2 fruit fly cellular contexts compared by ENCODE assay signal in genomic region chr3R:16861217-16861616, dm6.
TF ChIP-seq lines count a peak whose summit lies in the region.

No protein-coding gene starts in this region.

TF ChIP-seq in whole organism, embryonic, 481 proteins besides CTCF, POLR2A, EP300 and RAD21 (continued from another document and continues in another):
- TF ChIP-seq shn (GFP tag; optimal IDR thresholded peaks at IDR 0.05; lab: Kevin White, UChicago) (no peak), Oaz (GFP tag; IDR thresholded peaks at IDR 0.05; lab: Robert Waterston, UW) (no peak), B-H2 (GFP tag; optimal IDR thresholded peaks at IDR 0.05; lab: Kevin White, UChicago) (no peak), MBD-R2 (GFP tag; IDR thresholded peaks at IDR 0.05; lab: Robert Waterston, UW) (no peak), slp2 (GFP tag; optimal IDR thresholded peaks at IDR 0.05; lab: Kevin White, UChicago) (no peak), NC2β (GFP tag; optimal IDR thresholded peaks at IDR 0.05; lab: Kevin White, UChicago) (no peak), Hand (GFP tag; optimal IDR thresholded peaks at IDR 0.05; lab: Kevin White, UChicago) (no peak), gcm2 (GFP tag; optimal IDR thresholded peaks at IDR 0.05; lab: Kevin White, UChicago) (no peak), CG2129 (GFP tag; IDR thresholded peaks at IDR 0.05; lab: Robert Waterston, UW; ENCODE audit: partially characterized antibody) (no peak), twi (tag; optimal IDR thresholded peaks at IDR 0.05; lab: Kevin White, UChicago) (no peak), inv (GFP tag; IDR thresholded peaks at IDR 0.05; lab: Robert Waterston, UW; ENCODE audit: partially characterized antibody) (no peak), eyg (GFP tag; optimal IDR thresholded peaks at IDR 0.05; lab: Kevin White, UChicago) (no peak), D (optimal IDR thresholded peaks at IDR 0.05; lab: Kevin White, UChicago) (no peak), D (GFP tag; optimal IDR thresholded peaks at IDR 0.05; lab: Kevin White, UChicago) (no peak), CG6854 (GFP tag; optimal IDR thresholded peaks at IDR 0.05; lab: Kevin White, UChicago) (no peak), CG14710 (tag; optimal IDR thresholded peaks at IDR 0.05; lab: Kevin White, UChicago) (peak; percentile 15), exex (tag; optimal IDR thresholded peaks at IDR 0.05; lab: Kevin White, UChicago) (no peak), C15 (GFP tag; IDR thresholded peaks at IDR 0.05; lab: Robert Waterston, UW) (no peak), trh (GFP tag; optimal IDR thresholded peaks at IDR 0.05; lab: Kevin White, UChicago) (no peak), CG33557 (GFP tag; optimal IDR thresholded peaks at IDR 0.05; lab: Kevin White, UChicago) (no peak), emc (GFP tag; optimal IDR thresholded peaks at IDR 0.05; lab: Kevin White, UChicago) (no peak), pita (GFP tag; optimal IDR thresholded peaks at IDR 0.05; lab: Kevin White, UChicago) (no peak), CG10959 (GFP tag; IDR thresholded peaks at IDR 0.05; lab: Robert Waterston, UW) (0 out of 2 replicates have a peak, but pooled peaks have one; percentile 34), ewg (GFP tag; optimal IDR thresholded peaks at IDR 0.05; lab: Kevin White, UChicago) (no peak), dm (GFP tag; optimal IDR thresholded peaks at IDR 0.05; lab: Kevin White, UChicago) (no peak), CG12744 (GFP tag; optimal IDR thresholded peaks at IDR 0.05; lab: Kevin White, UChicago) (no peak), Fer3 (tag; optimal IDR thresholded peaks at IDR 0.05; lab: Kevin White, UChicago) (no peak), Oli (tag; optimal IDR thresholded peaks at IDR 0.05; lab: Kevin White, UChicago) (peak; percentile 8), ac (GFP tag; optimal IDR thresholded peaks at IDR 0.05; lab: Kevin White, UChicago) (no peak), Awh (GFP tag; IDR thresholded peaks at IDR 0.05; lab: Robert Waterston, UW) (no peak), nmo (GFP tag; optimal IDR thresholded peaks at IDR 0.05; lab: Kevin White, UChicago) (peak; percentile 14), cwo (GFP tag; optimal IDR thresholded peaks at IDR 0.05; lab: Kevin White, UChicago) (no peak), tap (tag; optimal IDR thresholded peaks at IDR 0.05; lab: Kevin White, UChicago) (no peak), CG15696 (tag; optimal IDR thresholded peaks at IDR 0.05; lab: Kevin White, UChicago) (peak; percentile 6), da (GFP tag; optimal IDR thresholded peaks at IDR 0.05; lab: Kevin White, UChicago) (no peak), E2f2 (GFP tag; IDR thresholded peaks at IDR 0.05; lab: Robert Waterston, UW) (no peak), CG11456 (GFP tag; IDR thresholded peaks at IDR 0.05; lab: Robert Waterston, UW) (no peak), CG3407 (GFP tag; optimal IDR thresholded peaks at IDR 0.05; lab: Kevin White, UChicago) (no peak), gem (tag; optimal IDR thresholded peaks at IDR 0.05; lab: Kevin White, UChicago) (peak; percentile 39), CG13424 (tag; optimal IDR thresholded peaks at IDR 0.05; lab: Kevin White, UChicago) (no peak), abd-A (tag; optimal IDR thresholded peaks at IDR 0.05; lab: Kevin White, UChicago) (no peak), jing (GFP tag; optimal IDR thresholded peaks at IDR 0.05; lab: Kevin White, UChicago) (no peak), lov (optimal IDR thresholded peaks at IDR 0.05; lab: Kevin White, UChicago) (no peak), lov (GFP tag; IDR thresholded peaks at IDR 0.05; lab: Robert Waterston, UW) (no peak), bowl (GFP tag; IDR thresholded peaks at IDR 0.05; lab: Robert Waterston, UW) (no peak), CG17612 (GFP tag; IDR thresholded peaks at IDR 0.05; lab: Robert Waterston, UW) (no peak), toy (GFP tag; IDR thresholded peaks at IDR 0.05; lab: Robert Waterston, UW) (no peak), HmgD (GFP tag; optimal IDR thresholded peaks at IDR 0.05; lab: Kevin White, UChicago) (no peak), Bdp1 (GFP tag; optimal IDR thresholded peaks at IDR 0.05; lab: Kevin White, UChicago) (no peak), sens (GFP tag; lab: Kevin White, UChicago) (peak; percentile 84), Dad (GFP tag; optimal IDR thresholded peaks at IDR 0.05; lab: Kevin White, UChicago) (no peak), z (GFP tag; IDR thresholded peaks at IDR 0.05; lab: Robert Waterston, UW) (no peak), ab (GFP tag; optimal IDR thresholded peaks at IDR 0.05; lab: Kevin White, UChicago) (no peak), Asciz (GFP tag; optimal IDR thresholded peaks at IDR 0.05; lab: Kevin White, UChicago) (no peak), zen2 (GFP tag; IDR thresholded peaks at IDR 0.05; lab: Robert Waterston, UW; ENCODE audit: partially characterized antibody) (no peak), CG12104 (GFP tag; optimal IDR thresholded peaks at IDR 0.05; lab: Kevin White, UChicago) (no peak), sug (tag; optimal IDR thresholded peaks at IDR 0.05; lab: Kevin White, UChicago) (no peak), CG8944 (GFP tag; optimal IDR thresholded peaks at IDR 0.05; lab: Kevin White, UChicago) (no peak), dmrt11E (tag; optimal IDR thresholded peaks at IDR 0.05; lab: Kevin White, UChicago) (peak; percentile 63), sob (GFP tag; IDR thresholded peaks at IDR 0.05; lab: Robert Waterston, UW) (no peak), Ptx1 (GFP tag; IDR thresholded peaks at IDR 0.05; lab: Robert Waterston, UW) (no peak), aop (GFP tag; IDR thresholded peaks at IDR 0.05; lab: Robert Waterston, UW) (no peak), org-1 (GFP tag; optimal IDR thresholded peaks at IDR 0.05; lab: Kevin White, UChicago) (no peak), hb (GFP tag; IDR thresholded peaks at IDR 0.05; lab: Robert Waterston, UW; ENCODE audit: partially characterized antibody) (no peak), YL-1 (GFP tag; optimal IDR thresholded peaks at IDR 0.05; lab: Kevin White, UChicago) (no peak), wor (GFP tag; IDR thresholded peaks at IDR 0.05; lab: Robert Waterston, UW) (no peak), CG8290 (GFP tag; optimal IDR thresholded peaks at IDR 0.05; lab: Kevin White, UChicago) (no peak), CG8290 (tag; optimal IDR thresholded peaks at IDR 0.05; lab: Kevin White, UChicago) (no peak), pzg (GFP tag; optimal IDR thresholded peaks at IDR 0.05; lab: Kevin White, UChicago) (no peak), knrl (GFP tag; IDR thresholded peaks at IDR 0.05; lab: Robert Waterston, UW; ENCODE audit: partially characterized antibody) (no peak), Poxn (GFP tag; IDR thresholded peaks at IDR 0.05; lab: Robert Waterston, UW) (no peak)

TF ChIP-seq in whole organism, prepupa, 60 proteins besides CTCF, POLR2A, EP300 and RAD21 (continued from another document):
- TF ChIP-seq CG7368 (GFP tag; optimal IDR thresholded peaks at IDR 0.05; lab: Kevin White, UChicago) (no peak), CG6808 (GFP tag; optimal IDR thresholded peaks at IDR 0.05; lab: Kevin White, UChicago) (peak; percentile 30), pdm3 (GFP tag; optimal IDR thresholded peaks at IDR 0.05; lab: Kevin White, UChicago) (peak; percentile 27), CG3032 (tag; optimal IDR thresholded peaks at IDR 0.05; lab: Kevin White, UChicago) (peak; percentile 34), dac (GFP tag; optimal IDR thresholded peaks at IDR 0.05; lab: Kevin White, UChicago) (no peak), CG6163 (GFP tag; IDR thresholded peaks at IDR 0.05; lab: Robert Waterston, UW) (no peak), fd59A (GFP tag; optimal IDR thresholded peaks at IDR 0.05; lab: Kevin White, UChicago) (peak; percentile 25), dsx (GFP tag; optimal IDR thresholded peaks at IDR 0.05; lab: Kevin White, UChicago; ENCODE audit: poor library complexity, severe bottlenecking) (peak; percentile 3), CG16779 (tag; optimal IDR thresholded peaks at IDR 0.05; lab: Kevin White, UChicago) (no peak), topi (GFP tag; optimal IDR thresholded peaks at IDR 0.05; lab: Kevin White, UChicago) (peak; percentile 55), OdsH (GFP tag; optimal IDR thresholded peaks at IDR 0.05; lab: Kevin White, UChicago) (peak; percentile 21), CG15336 (GFP tag; IDR thresholded peaks at IDR 0.05; lab: Robert Waterston, UW) (no peak), CG3919 (GFP tag; optimal IDR thresholded peaks at IDR 0.05; lab: Kevin White, UChicago) (peak; percentile 43), lz (GFP tag; optimal IDR thresholded peaks at IDR 0.05; lab: Kevin White, UChicago) (peak; percentile 31), Hr4 (GFP tag; optimal IDR thresholded peaks at IDR 0.05; lab: Kevin White, UChicago) (no peak), fkh (GFP tag; optimal IDR thresholded peaks at IDR 0.05; lab: Kevin White, UChicago) (no peak), Met (GFP tag; optimal IDR thresholded peaks at IDR 0.05; lab: Kevin White, UChicago) (peak; percentile 28), CG11762 (GFP tag; optimal IDR thresholded peaks at IDR 0.05; lab: Kevin White, UChicago; ENCODE audit: insufficient read depth) (no peak), CG11294 (GFP tag; IDR thresholded peaks at IDR 0.05; lab: Robert Waterston, UW) (no peak), CG11902 (GFP tag; optimal IDR thresholded peaks at IDR 0.05; lab: Kevin White, UChicago) (peak; percentile 26), CG6276 (GFP tag; optimal IDR thresholded peaks at IDR 0.05; lab: Kevin White, UChicago) (no peak), esn (GFP tag; optimal IDR thresholded peaks at IDR 0.05; lab: Kevin White, UChicago) (no peak), Eip75B (GFP tag; optimal IDR thresholded peaks at IDR 0.05; lab: Kevin White, UChicago) (peak; percentile 24), Gug (GFP tag; IDR thresholded peaks at IDR 0.05; lab: Robert Waterston, UW) (no peak), CG1621 (tag; optimal IDR thresholded peaks at IDR 0.05; lab: Kevin White, UChicago) (peak; percentile 18), ss (GFP tag; optimal IDR thresholded peaks at IDR 0.05; lab: Kevin White, UChicago) (no peak), CG31627 (GFP tag; optimal IDR thresholded peaks at IDR 0.05; lab: Kevin White, UChicago) (peak; percentile 45), Hr39 (GFP tag; optimal IDR thresholded peaks at IDR 0.05; lab: Kevin White, UChicago) (peak; percentile 45), Ets96B (tag; optimal IDR thresholded peaks at IDR 0.05; lab: Kevin White, UChicago) (peak; percentile 21), Sox14 (GFP tag; optimal IDR thresholded peaks at IDR 0.05; lab: Kevin White, UChicago) (peak; percentile 37), CG8632 (GFP tag; optimal IDR thresholded peaks at IDR 0.05; lab: Kevin White, UChicago) (peak; percentile 15), CG32006 (GFP tag; optimal IDR thresholded peaks at IDR 0.05; lab: Kevin White, UChicago) (peak; percentile 33), CG8119 (GFP tag; IDR thresholded peaks at IDR 0.05; lab: Robert Waterston, UW) (no peak), Hr38 (GFP tag; optimal IDR thresholded peaks at IDR 0.05; lab: Kevin White, UChicago) (no peak), CG10631 (GFP tag; optimal IDR thresholded peaks at IDR 0.05; lab: Kevin White, UChicago) (peak; percentile 11)
